Worm (Caenorhabditis elegans): ENCODE data around the gene elks-1.

The elks-1 gene

DNA sequence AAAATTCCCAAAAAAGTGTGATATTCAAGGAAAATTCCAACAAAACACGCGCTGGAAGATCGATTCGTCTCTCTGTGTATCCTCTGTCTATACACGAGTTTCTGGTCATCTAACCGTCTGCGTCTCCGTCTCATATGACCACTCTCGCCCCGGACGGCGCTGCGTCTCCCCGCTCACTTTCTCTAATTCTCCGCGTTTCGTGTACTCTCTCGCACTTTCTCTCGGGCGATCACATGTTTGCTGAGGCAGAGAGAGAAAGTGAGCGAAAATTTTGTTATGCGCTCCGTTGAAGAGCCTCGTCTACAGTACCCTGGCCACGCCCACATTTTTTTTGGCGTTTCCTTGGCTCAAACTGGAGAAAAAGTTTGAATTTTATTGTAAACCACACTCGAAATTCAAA, 34.8 kb upstream of the elks-1 start (continued):
- TF ChIP-seq ces-1 (GFP tag; optimal IDR thresholded peaks at IDR 0.05) (no peak), unc-62 (GFP tag; optimal IDR thresholded peaks at IDR 0.05) (no peak), C34B4.2 (tag; optimal IDR thresholded peaks at IDR 0.05) (no peak), vab-15 (tag; optimal IDR thresholded peaks at IDR 0.05) (no peak), fkh-10 (GFP tag; optimal IDR thresholded peaks at IDR 0.05) (peak; percentile 90), egl-13 (tag; optimal IDR thresholded peaks at IDR 0.05) (peak; percentile 86), fkh-8 (tag; optimal IDR thresholded peaks at IDR 0.05) (peak; percentile 94), F16B12.6 (tag; optimal IDR thresholded peaks at IDR 0.05) (peak; percentile 74)

DNA sequence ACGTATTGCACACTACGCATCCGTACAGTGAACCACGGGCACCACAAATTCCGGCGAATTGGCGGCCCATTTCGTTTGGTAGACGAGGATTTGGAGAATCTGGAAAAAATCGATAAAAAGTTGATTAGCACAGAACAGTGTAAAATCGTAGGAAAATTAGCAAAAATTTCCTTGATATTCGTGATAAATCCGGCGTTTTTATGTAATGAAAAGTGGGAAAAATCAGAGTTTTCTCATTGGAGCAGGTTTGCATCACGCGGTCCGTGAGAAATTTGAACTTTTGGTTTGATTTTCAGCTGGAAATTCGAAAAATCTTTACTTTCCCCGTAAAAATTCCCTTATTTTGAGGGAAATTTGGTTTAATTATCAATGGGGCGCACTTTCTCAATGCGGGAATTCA, 34.2 kb upstream of the elks-1 start, which contains the start of gene B0546.4:
Gene B0546.4, minus strand, starts transcription at position 101 of the 400 bp plus-strand sequence.
- TF ChIP-seq irx-1 (tag; optimal IDR thresholded peaks at IDR 0.05): no peak
- no peak for TF ChIP-seq fkh-8 (tag; optimal IDR thresholded peaks at IDR 0.05)
- TF ChIP-seq efl-1 (optimal IDR thresholded peaks at IDR 0.05): no peak
- no peak for TF ChIP-seq efl-1 (GFP tag; optimal IDR thresholded peaks at IDR 0.05 in 1 of 2)

DNA sequence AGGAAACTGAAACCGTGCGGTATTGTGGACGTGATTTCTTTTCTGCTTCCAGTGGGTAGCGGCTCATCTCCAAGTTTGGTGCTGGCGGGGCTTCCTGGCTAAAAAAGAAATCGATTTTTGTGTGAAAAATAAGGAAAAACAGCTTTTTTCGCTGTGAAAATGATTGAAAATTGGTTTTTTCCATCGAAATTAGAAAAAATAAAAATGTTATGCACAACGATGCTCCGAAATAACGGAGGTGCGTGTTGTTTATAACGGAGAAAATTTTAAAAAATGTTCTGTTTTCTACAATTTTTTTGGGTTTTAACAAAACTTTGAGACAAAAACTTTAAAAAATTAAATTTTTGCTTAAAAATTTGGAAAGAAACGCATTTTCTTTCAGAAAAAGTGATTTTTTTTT, 33.4 kb upstream of the elks-1 start:
- TF ChIP-seq lsy-2 (tag; optimal IDR thresholded peaks at IDR 0.05) (peak; percentile 20 to 21), lin-13 (GFP tag; optimal IDR thresholded peaks at IDR 0.05) (no peak)

DNA sequence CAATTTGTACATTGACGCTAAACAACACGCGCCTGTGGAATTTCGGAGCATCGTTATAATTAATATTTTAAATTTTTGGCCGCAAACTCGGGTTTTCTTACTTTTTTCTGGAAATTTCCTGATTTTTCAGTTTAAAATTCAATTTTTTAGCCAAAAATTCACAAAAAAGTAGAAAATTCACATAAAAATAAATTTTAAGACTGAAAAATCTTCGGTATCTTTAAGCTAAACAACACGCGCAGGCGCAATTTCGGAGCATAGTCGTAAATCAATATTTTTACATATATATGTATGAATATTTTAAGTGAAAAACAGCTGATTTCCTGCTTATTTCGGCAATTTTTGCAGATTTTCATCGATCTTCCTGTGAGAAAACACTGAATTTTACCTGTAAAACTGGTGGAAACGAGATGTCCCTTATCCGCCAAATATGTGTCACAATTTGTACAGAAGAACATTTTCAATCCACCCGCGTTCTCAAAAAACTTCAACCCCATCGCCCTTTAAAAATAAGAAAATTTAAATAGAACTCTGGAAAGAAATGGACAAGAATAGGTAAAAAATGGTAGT, 32.6 kb upstream of the elks-1 start, which contains the start of gene B0546.3:
Gene B0546.3, minus strand, starts transcription at position 504 of the 570 bp plus-strand sequence.
- TF ChIP-seq nhr-11 (tag; optimal IDR thresholded peaks at IDR 0.05) (no peak), nhr-85 (tag) (peak; percentile 43), lir-3 (tag; optimal IDR thresholded peaks at IDR 0.05; ENCODE audit: poor library complexity) (no peak), nhr-47 (tag; optimal IDR thresholded peaks at IDR 0.05) (peak; percentile 33), dpl-1 (GFP tag; optimal IDR thresholded peaks at IDR 0.05) (no peak), F16B12.6 (tag; optimal IDR thresholded peaks at IDR 0.05) (no peak), nhr-71 (tag; optimal IDR thresholded peaks at IDR 0.05) (peak; percentile 5), efl-1 (optimal IDR thresholded peaks at IDR 0.05) (no peak), efl-1 (GFP tag; optimal IDR thresholded peaks at IDR 0.05 in 1 of 2) (peak in 1 of 2 experiments; percentile 76), elt-2 (tag; optimal IDR thresholded peaks at IDR 0.05) (peak; percentile 9), egl-27 (tag; optimal IDR thresholded peaks at IDR 0.05) (no peak)

DNA sequence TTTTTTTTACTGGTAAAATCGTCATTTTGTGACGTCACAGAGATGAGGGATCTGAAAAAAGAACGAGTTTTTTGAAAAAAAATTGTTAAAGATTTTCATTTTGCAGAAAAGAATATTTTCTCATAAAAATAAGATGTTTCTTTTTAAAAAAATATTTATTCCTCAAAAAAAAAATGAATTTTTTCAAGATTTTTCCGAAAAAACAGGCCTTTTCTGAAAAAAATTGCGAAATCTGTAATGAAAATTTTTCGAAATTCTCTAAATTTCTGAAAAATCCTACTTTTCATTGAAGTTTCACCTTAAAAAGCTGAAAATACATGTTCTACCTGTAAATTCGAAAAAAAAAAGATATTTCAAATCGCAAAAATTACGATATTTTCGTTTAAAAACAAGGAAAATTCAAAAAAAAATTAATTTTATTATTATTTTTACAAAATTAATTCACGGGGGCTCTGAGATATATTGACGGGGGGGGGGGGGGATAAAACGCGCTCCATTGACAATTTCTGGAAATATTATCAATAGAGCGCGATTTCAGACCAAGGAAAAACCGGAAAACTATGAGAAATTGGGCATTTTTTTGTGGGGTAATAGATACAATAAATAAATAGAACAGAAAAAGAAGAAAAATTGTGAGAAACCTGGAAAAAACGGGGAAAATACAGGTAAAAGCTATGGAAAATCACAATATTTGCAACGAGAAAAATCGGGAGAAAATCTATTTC, 28.4 kb upstream of the elks-1 start, which contains the start of gene otub-4:
Gene otub-4, minus strand, starts transcription at position 51 of the 725 bp plus-strand sequence.
- TF ChIP-seq sox-4 (tag; optimal IDR thresholded peaks at IDR 0.05): no peak
- no peak for TF ChIP-seq efl-1 (optimal IDR thresholded peaks at IDR 0.05)
- peak in 1 of 2 experiments; percentile 46 for TF ChIP-seq efl-1 (GFP tag; optimal IDR thresholded peaks at IDR 0.05 in 1 of 2)

DNA sequence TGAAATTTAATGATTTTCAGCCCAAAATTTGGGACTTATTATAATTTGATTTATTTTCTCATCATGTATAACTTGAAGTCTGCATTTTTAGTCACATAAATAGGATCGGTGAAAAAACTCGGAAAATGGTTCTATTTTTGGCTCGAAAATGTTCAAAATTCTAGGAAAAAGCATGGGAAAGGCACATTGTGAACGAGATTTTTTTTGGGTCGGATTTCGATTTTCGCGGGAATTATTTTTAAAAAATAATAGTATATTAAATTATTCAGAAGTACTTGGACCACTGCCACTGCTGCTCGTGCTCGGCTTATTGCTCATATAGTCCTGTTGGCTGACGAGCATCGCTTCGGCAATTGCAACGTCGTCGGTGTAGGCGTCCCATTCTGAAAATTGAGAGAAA, 23.5 kb upstream of the elks-1 start:
- TF ChIP-seq lin-13 (GFP tag; optimal IDR thresholded peaks at IDR 0.05) (no peak), grh-1 (GFP tag; IDR thresholded peaks at IDR 0.05) (no peak), nhr-90 (tag; optimal IDR thresholded peaks at IDR 0.05; ENCODE audit: poor library complexity) (peak; percentile 19), ama-1 (optimal IDR thresholded peaks at IDR 0.05) (no peak), skn-1 (tag; optimal IDR thresholded peaks at IDR 0.05) (no peak), efl-1 (optimal IDR thresholded peaks at IDR 0.05) (no peak), efl-1 (GFP tag; optimal IDR thresholded peaks at IDR 0.05 in 1 of 2) (peak in 1 of 2 experiments; percentile 89), swsn-7 (tag; optimal IDR thresholded peaks at IDR 0.05) (no peak), zip-4 (GFP tag; optimal IDR thresholded peaks at IDR 0.05) (no peak), nhr-47 (tag; optimal IDR thresholded peaks at IDR 0.05) (no peak), nhr-84 (tag; optimal IDR thresholded peaks at IDR 0.05) (no peak), nhr-71 (tag; optimal IDR thresholded peaks at IDR 0.05) (peak; percentile 19), C34B4.2 (tag; optimal IDR thresholded peaks at IDR 0.05) (no peak)
